Worm (Caenorhabditis elegans) whole organism, L1 larva: ENCODE data around the gene ZK354.9.
"Not testable (repeated sequence)": the region's sequence is repeated elsewhere in the genome, so short reads cannot be mapped to it uniquely, and the experiment has no call there.

Experiments
- C16A3.4 ChIP-seq: fragments of 150-350 bp; optimal IDR thresholded peaks from 2 replicates; lab custom pipeline; 2014; ENCODE audit warnings: missing biosample characterization, missing genetic modification characterization
- aha-1 ChIP-seq: fragments of 150-350 bp; optimal IDR thresholded peaks from 2 replicates; lab custom pipeline; 2014; ENCODE audit warnings: missing biosample characterization, missing genetic modification characterization
- alr-1 ChIP-seq: fragments of 200-800 bp; sonication (Bioruptor generic); optimal IDR thresholded peaks from 2 replicates; lab custom pipeline; 2018; ENCODE audit warnings: borderline replicate concordance, mild to moderate bottlenecking, missing genetic modification characterization, missing compliant biosample characterization
- aly-2 ChIP-seq: fragments of 150-350 bp; optimal IDR thresholded peaks from 2 replicates; lab custom pipeline; 2014; ENCODE audit warnings: missing biosample characterization, missing genetic modification characterization
- ama-1 ChIP-seq: fragments of 150-350 bp; optimal IDR thresholded peaks from 2 replicates; lab custom pipeline; 2014
- ceh-63 ChIP-seq: fragments of 200-800 bp; sonication (Bioruptor generic); optimal IDR thresholded peaks from 2 replicates; lab custom pipeline; 2018; ENCODE audit warnings: mild to moderate bottlenecking, missing genetic modification characterization, missing compliant biosample characterization
- ceh-82 ChIP-seq, 3 experiments: fragments of 150-350 bp in 1 of 3; sonication (generic microtip) in 2 of 3; optimal IDR thresholded peaks; 2 replicates each; lab custom pipeline; 2014 to 2017; ENCODE audit warnings: missing biosample characterization in 3 of 3, missing genetic modification characterization in 3 of 3
- dpl-1 ChIP-seq, 3 experiments: fragments of 150-350 bp in 2 of 3; sonication (generic microtip) in 1 of 3; optimal IDR thresholded peaks; 2 replicates each; lab custom pipeline; 2014 to 2017; ENCODE audit warnings: missing biosample characterization in 3 of 3, missing genetic modification characterization in 3 of 3, missing genetic modification reagents in 3 of 3
- efl-1 ChIP-seq, 4 experiments: fragments of 150-350 bp; optimal IDR thresholded peaks in 3 of 4; peaks in 1 of 4; 1 replicate in 1 of 4; 2 replicates in 3 of 4; lab custom pipeline; 2014; ENCODE audit warnings: missing biosample characterization in 2 of 4, missing genetic modification characterization in 2 of 4, missing genetic modification reagents in 2 of 4
- egl-13 ChIP-seq: sonication (generic microtip); optimal IDR thresholded peaks from 2 replicates; lab custom pipeline; 2016; ENCODE audit warnings: missing genotype, missing genetic modification reagents, missing genetic modification characterization, missing compliant biosample characterization
- fos-1 ChIP-seq: fragments of 150-350 bp; optimal IDR thresholded peaks from 2 replicates; lab custom pipeline; 2014; ENCODE audit warnings: missing biosample characterization, missing genetic modification characterization
- hlh-17 ChIP-seq: fragments of 200-800 bp; sonication (Bioruptor generic); optimal IDR thresholded peaks from 2 replicates; lab custom pipeline; 2018; ENCODE audit warnings: missing genetic modification characterization, mild to moderate bottlenecking, missing compliant biosample characterization, moderate library complexity, borderline replicate concordance
- hlh-4 ChIP-seq: sonication (generic microtip); optimal IDR thresholded peaks from 2 replicates; lab custom pipeline; 2016; ENCODE audit warnings: mild to moderate bottlenecking, missing genetic modification characterization, missing compliant biosample characterization
- hpl-2 ChIP-seq: fragments of 150-350 bp; optimal IDR thresholded peaks from 2 replicates; lab custom pipeline; 2014; ENCODE audit warnings: missing biosample characterization, missing genetic modification reagents, missing genetic modification characterization
- irx-1 ChIP-seq: sonication (generic microtip); optimal IDR thresholded peaks from 2 replicates; lab custom pipeline; 2016; ENCODE audit warnings: missing genetic modification characterization, missing compliant biosample characterization
- isw-1 ChIP-seq: fragments of 200-800 bp; sonication (Bioruptor generic); IDR thresholded peaks from 2 replicates; pipeline ENCODE4 v1.3.6; 2022; ENCODE audit warnings: missing genetic modification characterization, missing compliant biosample characterization
- jun-1 ChIP-seq: fragments of 150-350 bp; optimal IDR thresholded peaks from 2 replicates; lab custom pipeline; 2014; ENCODE audit warnings: missing biosample characterization, missing genetic modification reagents, missing genetic modification characterization
- lin-35 ChIP-seq, 2 experiments: fragments of 150-350 bp; optimal IDR thresholded peaks; 2 replicates each; lab custom pipeline; 2014; ENCODE audit warnings: missing biosample characterization in 2 of 2, missing genetic modification characterization in 2 of 2, missing genetic modification reagents in 2 of 2
- lin-39 ChIP-seq: fragments of 150-350 bp; optimal IDR thresholded peaks from 2 replicates; lab custom pipeline; 2014; ENCODE audit warnings: missing biosample characterization, missing genetic modification reagents, missing genetic modification characterization
- lir-3 ChIP-seq: sonication (generic microtip); optimal IDR thresholded peaks from 2 replicates; lab custom pipeline; 2016; ENCODE audit warnings: mild to moderate bottlenecking, missing genetic modification characterization, moderate library complexity, missing compliant biosample characterization; ENCODE audit not compliant: poor library complexity
- lsy-2 ChIP-seq, 2 experiments: fragments of 150-350 bp; optimal IDR thresholded peaks; 2 replicates each; lab custom pipeline; 2014; ENCODE audit warnings: missing biosample characterization in 2 of 2, missing genetic modification characterization in 2 of 2
- nhr-28 ChIP-seq: fragments of 150-350 bp; optimal IDR thresholded peaks from 2 replicates; lab custom pipeline; 2014; ENCODE audit warnings: missing biosample characterization, missing genetic modification characterization
- nhr-76 ChIP-seq: sonication (generic microtip); optimal IDR thresholded peaks from 2 replicates; lab custom pipeline; 2017; ENCODE audit warnings: missing biosample characterization, missing genetic modification characterization
- nhr-90 ChIP-seq: sonication (generic microtip); optimal IDR thresholded peaks from 2 replicates; lab custom pipeline; 2016; ENCODE audit warnings: mild to moderate bottlenecking, missing genetic modification characterization, missing compliant biosample characterization; ENCODE audit not compliant: poor library complexity
- pag-3 ChIP-seq: sonication (generic microtip); optimal IDR thresholded peaks from 2 replicates; lab custom pipeline; 2017; ENCODE audit warnings: missing genetic modification characterization, mild to moderate bottlenecking, missing compliant biosample characterization, antibody characterized with exemption, borderline replicate concordance; ENCODE audit not compliant: insufficient read depth
- pax-3 ChIP-seq: fragments of 200-800 bp; sonication (Bioruptor generic); optimal IDR thresholded peaks from 2 replicates; lab custom pipeline; 2018; ENCODE audit warnings: mild to moderate bottlenecking, missing genetic modification characterization, moderate library complexity, missing compliant biosample characterization
- rnt-1 ChIP-seq: sonication (generic microtip); optimal IDR thresholded peaks from 2 replicates; lab custom pipeline; 2016; ENCODE audit warnings: mild to moderate bottlenecking, missing genetic modification characterization, moderate library complexity, missing compliant biosample characterization
- skn-1 ChIP-seq: fragments of 150-350 bp; optimal IDR thresholded peaks from 2 replicates; lab custom pipeline; 2014; ENCODE audit warnings: missing biosample characterization, missing genetic modification characterization
- snpc-4 ChIP-seq: fragments of 150-350 bp; optimal IDR thresholded peaks from 2 replicates; lab custom pipeline; 2014; ENCODE audit warnings: missing biosample characterization, missing genetic modification characterization
- tbx-2 ChIP-seq: sonication (generic microtip); optimal IDR thresholded peaks from 2 replicates; lab custom pipeline; 2016; ENCODE audit warnings: missing genetic modification characterization, missing compliant biosample characterization
- tlp-1 ChIP-seq: fragments of 150-350 bp; optimal IDR thresholded peaks from 2 replicates; lab custom pipeline; 2014; ENCODE audit warnings: missing biosample characterization, missing genetic modification characterization
- unc-62 ChIP-seq: fragments of 150-350 bp; optimal IDR thresholded peaks from 2 replicates; lab custom pipeline; 2014; ENCODE audit warnings: missing biosample characterization, missing genetic modification reagents, missing genetic modification characterization
- unc-86 ChIP-seq: sonication (generic microtip); optimal IDR thresholded peaks from 2 replicates; lab custom pipeline; 2016; ENCODE audit warnings: missing genetic modification characterization, missing compliant biosample characterization
- unc-98 ChIP-seq: fragments of 200-800 bp; sonication (Bioruptor generic); IDR thresholded peaks from 2 replicates; pipeline ENCODE4 v1.3.6; 2022; ENCODE audit warnings: missing genetic modification characterization, missing compliant biosample characterization
- zag-1 ChIP-seq: fragments of 150-350 bp; optimal IDR thresholded peaks from 2 replicates; lab custom pipeline; 2014; ENCODE audit warnings: missing biosample characterization, missing genetic modification characterization
- ztf-4 ChIP-seq: fragments of 150-350 bp; optimal IDR thresholded peaks from 2 replicates; lab custom pipeline; 2014; ENCODE audit warnings: missing biosample characterization, missing genetic modification characterization

ZK354.9 gene

DNA sequence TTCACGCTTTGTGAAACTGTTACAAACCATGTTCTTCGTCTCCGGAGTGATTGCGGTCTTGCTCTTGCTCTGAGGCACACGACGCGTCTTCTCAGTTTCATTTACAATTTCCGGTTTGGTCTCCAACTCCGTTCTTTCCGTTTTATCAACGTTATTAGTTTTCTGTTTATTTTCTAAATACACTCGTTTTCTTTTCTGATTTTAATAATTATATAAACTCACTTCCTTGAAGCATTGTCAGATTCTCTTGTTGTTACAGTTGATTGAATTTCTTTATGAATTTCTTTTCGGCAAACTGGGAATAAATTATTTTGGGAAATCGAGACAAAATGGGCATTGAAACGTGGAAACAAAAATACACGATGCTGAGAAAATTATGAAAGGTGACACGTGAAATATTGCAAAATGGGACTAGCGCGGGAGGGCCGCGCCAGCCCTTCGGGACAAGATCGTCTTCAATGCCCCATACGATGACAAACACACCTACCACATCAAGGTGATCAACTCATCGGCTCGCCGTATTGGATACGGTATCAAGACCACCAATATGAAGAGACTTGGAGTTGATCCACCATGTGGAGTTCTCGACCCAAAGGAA is at the start of gene ZK354.9, which contains the start of gene msp-58:
TSS of gene ZK354.9 (minus strand) at position 101 of the 598 bp plus-strand sequence.
TSS of gene msp-58 (plus strand) at position 548 of the 598 bp plus-strand sequence.
- not testable (repeated sequence) for TF ChIP-seq isw-1 (GFP tag; lab: Robert Waterston, UW); lin-39 (tag; lab: Kevin White, UChicago); skn-1

DNA sequence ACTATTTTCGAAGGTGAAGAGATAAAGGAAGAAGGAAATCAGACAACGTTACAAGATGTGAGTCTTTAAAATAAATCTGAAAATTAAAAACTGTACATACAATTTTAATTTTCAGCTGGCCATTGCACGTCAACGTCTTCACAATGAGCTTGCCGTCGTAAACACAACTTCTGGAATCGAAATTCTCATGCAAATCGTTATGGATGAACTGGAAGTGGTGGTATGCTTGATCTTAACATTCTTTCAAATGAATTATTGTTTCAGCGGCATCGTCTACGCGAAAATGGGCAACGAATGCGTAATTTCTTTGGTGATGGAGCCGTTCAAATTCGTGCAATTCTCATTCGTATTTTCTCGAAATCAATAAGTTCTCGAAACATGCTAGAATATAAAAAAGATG is 46.6 kb upstream of the ZK354.9 start:
- TF ChIP-seq snpc-4 (tag; lab: Kevin White, UChicago): no peak
- no peak for TF ChIP-seq unc-86
- no peak for TF ChIP-seq ceh-63
- no peak for TF ChIP-seq fos-1 (tag; lab: Kevin White, UChicago)
- TF ChIP-seq ceh-82 (tag; optimal IDR thresholded peaks at IDR 0.05; lab: Kevin White, UChicago): no peak
- TF ChIP-seq tlp-1: no peak
- TF ChIP-seq nhr-76: no peak
- no peak for TF ChIP-seq lir-3 (tag; lab: Kevin White, UChicago)
- TF ChIP-seq nhr-90: no peak
- TF ChIP-seq unc-62 (GFP tag; lab: Kevin White, UChicago): no peak
- TF ChIP-seq aly-2 (tag; lab: Kevin White, UChicago): no peak
- TF ChIP-seq pag-3 (tag; lab: Kevin White, UChicago): no peak
- no peak for TF ChIP-seq tbx-2 (tag; lab: Kevin White, UChicago)
- TF ChIP-seq unc-98 (GFP tag; lab: Robert Waterston, UW): no peak

- peak; percentile 3 to 74 for TF ChIP-seq lin-35 (GFP tag; optimal IDR thresholded peaks at IDR 0.05; lab: Kevin White, UChicago)
- no peak for TF ChIP-seq irx-1 (tag; lab: Kevin White, UChicago)
- TF ChIP-seq ceh-63: no peak
- no peak for TF ChIP-seq zag-1 (tag; lab: Kevin White, UChicago)
- peak; percentile 3 for TF ChIP-seq rnt-1 (tag; lab: Kevin White, UChicago)
- TF ChIP-seq hlh-4 (tag; lab: Kevin White, UChicago): no peak
- no peak for TF ChIP-seq nhr-90
- no peak for TF ChIP-seq snpc-4 (tag; lab: Kevin White, UChicago)
- no peak for TF ChIP-seq alr-1 (tag; lab: Kevin White, UChicago)
- TF ChIP-seq hlh-17 (GFP tag; lab: Kevin White, UChicago): no peak
- TF ChIP-seq dpl-1 (GFP tag; optimal IDR thresholded peaks at IDR 0.05; lab: Kevin White, UChicago): peak; percentile 21 to 74 (median 53)
- TF ChIP-seq lsy-2 (tag; optimal IDR thresholded peaks at IDR 0.05; lab: Kevin White, UChicago): peak; percentile 42 to 92
- no peak for TF ChIP-seq hpl-2 (GFP tag; lab: Kevin White, UChicago)
- no peak for TF ChIP-seq ztf-4
- TF ChIP-seq jun-1 (tag; lab: Kevin White, UChicago): no peak
- no peak for TF ChIP-seq nhr-28 (tag; lab: Kevin White, UChicago)
- TF ChIP-seq fos-1 (tag; lab: Kevin White, UChicago): no peak
- peak; percentile 18 to 57 for TF ChIP-seq efl-1 (optimal IDR thresholded peaks at IDR 0.05; lab: Kevin White, UChicago)
- peak; percentile 69 to 95 for TF ChIP-seq efl-1 (GFP tag; optimal IDR thresholded peaks at IDR 0.05 in 1 of 2; lab: Kevin White, UChicago)
- no peak for TF ChIP-seq pax-3 (tag; lab: Kevin White, UChicago)
- TF ChIP-seq, all 84 proteins: peak for 5
Observed at ce11 chrIV:5354124-5354523, 46.2 kb upstream of the ZK354.9 start, which contains the start of gene Y4C6B.1. Gene Y4C6B.1 (plus strand): TSS chrIV:5354488.

DNA sequence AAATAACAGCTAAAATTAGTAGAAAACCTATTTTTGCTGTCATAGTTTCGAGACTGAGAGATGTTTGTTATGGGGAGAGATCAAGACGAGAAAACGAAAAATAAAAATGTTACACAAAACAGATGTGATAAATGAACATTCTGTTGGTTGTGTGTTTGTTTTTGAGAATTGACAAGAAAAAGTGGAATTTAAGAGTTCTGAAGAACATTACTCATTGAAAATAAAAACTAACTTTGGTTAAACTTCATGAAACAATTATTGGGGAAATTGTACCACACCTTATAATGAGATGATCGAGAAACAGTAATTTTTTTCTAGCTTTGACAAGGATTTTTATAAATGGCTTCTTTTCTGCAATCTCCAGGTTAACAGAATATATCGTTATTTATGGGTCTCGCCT is 45.4 kb upstream of the ZK354.9 start, which contains the start of gene Y4C6B.7:
TSS of gene Y4C6B.7 (minus strand) at position 101 of the 400 bp plus-strand sequence.
- no peak for TF ChIP-seq rnt-1 (tag; lab: Kevin White, UChicago)
- TF ChIP-seq ama-1: no peak
- no peak for TF ChIP-seq aha-1 (tag; lab: Kevin White, UChicago)
- no peak for TF ChIP-seq lsy-2 (tag; optimal IDR thresholded peaks at IDR 0.05; lab: Kevin White, UChicago)
- TF ChIP-seq C16A3.4 (tag; lab: Kevin White, UChicago): no peak
- no peak for TF ChIP-seq ztf-4
- TF ChIP-seq egl-13 (tag; lab: Kevin White, UChicago): no peak
